Worm (Caenorhabditis elegans) whole organism, L4 larva: ENCODE data around the gene F22E12.1.

ENCODE experiments used
- D1046.2 ChIP-seq: fragments of 200-800 bp; sonication (Bioruptor generic); IDR thresholded peaks from 2 replicates; pipeline ENCODE4 v1.3.6; 2022; ENCODE audit warnings: missing genetic modification characterization, missing compliant biosample characterization
- F49E8.2 ChIP-seq: sonication (generic microtip); optimal IDR thresholded peaks from 2 replicates; lab custom pipeline; 2016; ENCODE audit warnings: missing compliant biosample characterization, mild to moderate bottlenecking, missing genetic modification characterization, borderline replicate concordance
- T20F7.1 ChIP-seq: fragments of 200-800 bp; sonication (Bioruptor generic); optimal IDR thresholded peaks from 2 replicates; lab custom pipeline; 2018; ENCODE audit warnings: mild to moderate bottlenecking, missing genetic modification characterization, missing compliant biosample characterization
- Y48G9A.11 ChIP-seq: fragments of 200-800 bp; sonication (Bioruptor generic); IDR thresholded peaks from 2 replicates; pipeline ENCODE4 v1.3.6; 2022; ENCODE audit warnings: missing genetic modification reagents, missing genetic modification characterization, missing compliant biosample characterization
- ZK337.2 ChIP-seq: fragments of 200-800 bp; sonication (Bioruptor generic); IDR thresholded peaks from 2 replicates; pipeline ENCODE4 v1.3.6; 2022; ENCODE audit warnings: missing genetic modification reagents, missing genetic modification characterization, missing compliant biosample characterization
- aha-1 ChIP-seq: fragments of 150-350 bp; peaks from one replicate; lab custom pipeline; 2014; ENCODE audit warnings: missing biosample characterization, missing genetic modification characterization
- aly-2 ChIP-seq: sonication (generic microtip); optimal IDR thresholded peaks from 2 replicates; lab custom pipeline; 2018; ENCODE audit warnings: missing biosample characterization, missing genetic modification characterization
- ceh-32 ChIP-seq: sonication (generic microtip); optimal IDR thresholded peaks from 2 replicates; lab custom pipeline; 2016; ENCODE audit warnings: mild to moderate bottlenecking, missing genetic modification characterization, missing compliant biosample characterization; ENCODE audit not compliant: poor library complexity
- ceh-44 ChIP-seq: fragments of 200-800 bp; sonication (Bioruptor generic); IDR thresholded peaks from 2 replicates; pipeline ENCODE4 v1.3.6; 2022; ENCODE audit warnings: missing genetic modification reagents, missing genetic modification characterization, missing compliant biosample characterization
- ces-1 ChIP-seq: fragments of 150-350 bp; sonication (generic microtip); optimal IDR thresholded peaks from 4 replicates; lab custom pipeline; 2014; ENCODE audit warnings: missing biosample characterization, missing genetic modification reagents, missing genetic modification characterization
- cey-2 ChIP-seq: sonication (generic microtip); optimal IDR thresholded peaks from 3 replicates; lab custom pipeline; 2017; ENCODE audit warnings: missing genetic modification characterization, mild to moderate bottlenecking, missing compliant biosample characterization, antibody characterized with exemption, borderline replicate concordance; ENCODE audit not compliant: insufficient read depth
- ctbp-1 ChIP-seq: fragments of 200-800 bp; sonication (Bioruptor generic); IDR thresholded peaks from 2 replicates; pipeline ENCODE4 v1.3.6; 2022; ENCODE audit warnings: missing genetic modification reagents, missing genetic modification characterization, missing compliant biosample characterization
- daf-12 ChIP-seq: fragments of 150-350 bp; optimal IDR thresholded peaks from 2 replicates; lab custom pipeline; 2014; ENCODE audit warnings: missing biosample characterization, missing genetic modification reagents, missing genetic modification characterization
- daf-16 ChIP-seq, 3 experiments: sonication (generic microtip); optimal IDR thresholded peaks; 2 replicates each; lab custom pipeline; 2016 to 2017; ENCODE audit warnings: missing genetic modification characterization in 3 of 3, missing genetic modification reagents in 3 of 3, mild to moderate bottlenecking in 2 of 3, missing compliant biosample characterization in 2 of 3, missing biosample characterization in 1 of 3, moderate library complexity in 1 of 3
- daf-8 ChIP-seq: fragments of 200-800 bp; sonication (Bioruptor generic); IDR thresholded peaks from 2 replicates; pipeline ENCODE4 v1.3.6; 2022; ENCODE audit warnings: missing genetic modification characterization, missing compliant biosample characterization
- dmd-8 ChIP-seq: fragments of 200-800 bp; sonication (Bioruptor generic); IDR thresholded peaks from 2 replicates; pipeline ENCODE4 v1.3.6; 2022; ENCODE audit warnings: missing genetic modification characterization, missing compliant biosample characterization
- duxl-1 ChIP-seq: sonication (generic microtip); optimal IDR thresholded peaks from 2 replicates; lab custom pipeline; 2016; ENCODE audit warnings: mild to moderate bottlenecking, missing genetic modification characterization, moderate library complexity, missing compliant biosample characterization; ENCODE audit not compliant: poor library complexity
- dve-1 ChIP-seq: sonication (generic microtip); optimal IDR thresholded peaks from 2 replicates; lab custom pipeline; 2017; ENCODE audit warnings: antibody characterized with exemption, mild to moderate bottlenecking, missing genetic modification characterization, missing compliant biosample characterization; ENCODE audit not compliant: insufficient read depth
- egl-43 ChIP-seq: fragments of 200-800 bp; sonication (Bioruptor generic); IDR thresholded peaks from 2 replicates; pipeline ENCODE4 v1.3.6; 2022; ENCODE audit warnings: missing genetic modification reagents, missing genetic modification characterization, missing compliant biosample characterization
- fos-1 ChIP-seq: fragments of 150-350 bp; optimal IDR thresholded peaks from 2 replicates; lab custom pipeline; 2014; ENCODE audit warnings: missing biosample characterization, missing genetic modification characterization
- gei-8 ChIP-seq: fragments of 200-800 bp; sonication (Bioruptor generic); optimal IDR thresholded peaks from 2 replicates; lab custom pipeline; 2018; ENCODE audit warnings: mild to moderate bottlenecking, missing genetic modification characterization, missing compliant biosample characterization
- hmg-1.1 ChIP-seq: fragments of 200-800 bp; sonication (Bioruptor generic); IDR thresholded peaks from 2 replicates; pipeline ENCODE4 v1.3.6; 2022; ENCODE audit warnings: missing genetic modification reagents, missing genetic modification characterization, missing compliant biosample characterization
- jun-1 ChIP-seq: fragments of 150-350 bp; optimal IDR thresholded peaks from 2 replicates; lab custom pipeline; 2014; ENCODE audit warnings: missing biosample characterization, missing genetic modification reagents, missing genetic modification characterization
- lin-15B ChIP-seq: fragments of 150-350 bp; sonication (generic microtip); optimal IDR thresholded peaks from 3 replicates; lab custom pipeline; 2014; ENCODE audit warnings: missing biosample characterization, missing genetic modification characterization
- madf-9 ChIP-seq: fragments of 200-800 bp; sonication (Bioruptor generic); conservative IDR thresholded peaks from 2 replicates; pipeline ENCODE4 v1.3.6; 2022; ENCODE audit warnings: missing genetic modification reagents, missing genetic modification characterization, missing compliant biosample characterization
- mdt-29 ChIP-seq: fragments of 200-800 bp; sonication (Bioruptor generic); IDR thresholded peaks from 2 replicates; pipeline ENCODE4 v1.3.6; 2022; ENCODE audit warnings: missing genetic modification reagents, missing genetic modification characterization, missing compliant biosample characterization
- mep-1 ChIP-seq: fragments of 150-350 bp; sonication (generic microtip); optimal IDR thresholded peaks from 3 replicates; lab custom pipeline; 2014; ENCODE audit warnings: missing biosample characterization, missing genetic modification characterization
- mxl-3 ChIP-seq: fragments of 200-800 bp; sonication (Bioruptor generic); optimal IDR thresholded peaks from 2 replicates; lab custom pipeline; 2018; ENCODE audit warnings: mild to moderate bottlenecking, missing genetic modification characterization, missing compliant biosample characterization
- nhr-10 ChIP-seq: fragments of 150-350 bp; optimal IDR thresholded peaks from 2 replicates; lab custom pipeline; 2014; ENCODE audit warnings: missing biosample characterization, missing genetic modification characterization
- nhr-11 ChIP-seq: fragments of 150-350 bp; optimal IDR thresholded peaks from 2 replicates; lab custom pipeline; 2014; ENCODE audit warnings: missing biosample characterization, missing genetic modification characterization
- nhr-111 ChIP-seq: fragments of 200-800 bp; sonication (Bioruptor generic); optimal IDR thresholded peaks from 2 replicates; lab custom pipeline; 2018; ENCODE audit warnings: mild to moderate bottlenecking, missing genetic modification characterization, missing compliant biosample characterization
- nhr-237 ChIP-seq: sonication (generic microtip); optimal IDR thresholded peaks from 2 replicates; lab custom pipeline; 2017; ENCODE audit warnings: missing biosample characterization, missing genetic modification characterization
- nhr-25 ChIP-seq: sonication (generic microtip); optimal IDR thresholded peaks from 2 replicates; lab custom pipeline; 2017; ENCODE audit warnings: missing genetic modification characterization, mild to moderate bottlenecking, missing compliant biosample characterization, antibody characterized with exemption, moderate library complexity, borderline replicate concordance; ENCODE audit not compliant: insufficient read depth
- nhr-48 ChIP-seq: sonication (generic microtip); optimal IDR thresholded peaks from 2 replicates; lab custom pipeline; 2016; ENCODE audit warnings: mild to moderate bottlenecking, missing genetic modification characterization, missing compliant biosample characterization
- nhr-6 ChIP-seq: fragments of 150-350 bp; optimal IDR thresholded peaks from 2 replicates; lab custom pipeline; 2014; ENCODE audit warnings: missing biosample characterization, missing genetic modification characterization
- nhr-77 ChIP-seq: fragments of 150-350 bp; optimal IDR thresholded peaks from 2 replicates; lab custom pipeline; 2014; ENCODE audit warnings: missing biosample characterization, missing genetic modification characterization
- php-3 ChIP-seq: fragments of 200-800 bp; sonication (Bioruptor generic); IDR thresholded peaks from 2 replicates; pipeline ENCODE4 v1.3.6; 2022; ENCODE audit warnings: missing genetic modification reagents, missing genetic modification characterization, missing compliant biosample characterization
- pqm-1 ChIP-seq: sonication (generic microtip); optimal IDR thresholded peaks from 2 replicates; lab custom pipeline; 2017; ENCODE audit warnings: missing biosample characterization, missing genetic modification characterization
- rbr-2 ChIP-seq: sonication (generic microtip); optimal IDR thresholded peaks from 2 replicates; lab custom pipeline; 2016; ENCODE audit warnings: missing genotype, missing genetic modification characterization, missing compliant biosample characterization
- set-16 ChIP-seq: fragments of 200-800 bp; sonication (Bioruptor generic); IDR thresholded peaks from 2 replicates; pipeline ENCODE4 v1.3.6; 2022; ENCODE audit warnings: missing genetic modification reagents, missing genetic modification characterization, missing compliant biosample characterization
- skn-1 ChIP-seq: fragments of 150-350 bp; optimal IDR thresholded peaks from 2 replicates; lab custom pipeline; 2014; ENCODE audit warnings: missing biosample characterization, missing genetic modification characterization
- snpc-1.2 ChIP-seq: fragments of 200-800 bp; sonication (Bioruptor generic); IDR thresholded peaks from 2 replicates; pipeline ENCODE4 v1.3.6; 2022; ENCODE audit warnings: missing genetic modification reagents, missing genetic modification characterization, missing compliant biosample characterization
- snpc-4 ChIP-seq: fragments of 150-350 bp; optimal IDR thresholded peaks from 2 replicates; lab custom pipeline; 2014; ENCODE audit warnings: missing biosample characterization, missing genetic modification characterization
- spr-3 ChIP-seq: fragments of 200-800 bp; sonication (Bioruptor generic); optimal IDR thresholded peaks from 2 replicates; lab custom pipeline; 2018; ENCODE audit warnings: mild to moderate bottlenecking, missing genetic modification characterization, missing compliant biosample characterization
- unc-130 ChIP-seq: sonication (generic microtip); optimal IDR thresholded peaks from 2 replicates; lab custom pipeline; 2016; ENCODE audit warnings: missing genetic modification reagents, missing genetic modification characterization, missing compliant biosample characterization
- zfp-3 ChIP-seq: fragments of 200-800 bp; sonication (Bioruptor generic); conservative IDR thresholded peaks from 2 replicates; pipeline ENCODE4 v1.3.6; 2022; ENCODE audit warnings: missing genetic modification reagents, missing genetic modification characterization, missing compliant biosample characterization
- zip-11 ChIP-seq: fragments of 200-800 bp; sonication (Bioruptor generic); IDR thresholded peaks from 2 replicates; pipeline ENCODE4 v1.3.6; 2022; ENCODE audit warnings: missing genetic modification characterization, missing compliant biosample characterization
- zip-2 ChIP-seq: fragments of 150-350 bp; optimal IDR thresholded peaks from 2 replicates; lab custom pipeline; 2014; ENCODE audit warnings: missing biosample characterization, missing genetic modification characterization
- ztf-11 ChIP-seq: fragments of 150-350 bp; optimal IDR thresholded peaks from 2 replicates; lab custom pipeline; 2014; ENCODE audit warnings: missing biosample characterization, missing genetic modification characterization
- ztf-7 ChIP-seq: fragments of 150-350 bp; optimal IDR thresholded peaks from 2 replicates; lab custom pipeline; 2014; ENCODE audit warnings: missing biosample characterization, missing genetic modification characterization

The F22E12.1 gene

DNA sequence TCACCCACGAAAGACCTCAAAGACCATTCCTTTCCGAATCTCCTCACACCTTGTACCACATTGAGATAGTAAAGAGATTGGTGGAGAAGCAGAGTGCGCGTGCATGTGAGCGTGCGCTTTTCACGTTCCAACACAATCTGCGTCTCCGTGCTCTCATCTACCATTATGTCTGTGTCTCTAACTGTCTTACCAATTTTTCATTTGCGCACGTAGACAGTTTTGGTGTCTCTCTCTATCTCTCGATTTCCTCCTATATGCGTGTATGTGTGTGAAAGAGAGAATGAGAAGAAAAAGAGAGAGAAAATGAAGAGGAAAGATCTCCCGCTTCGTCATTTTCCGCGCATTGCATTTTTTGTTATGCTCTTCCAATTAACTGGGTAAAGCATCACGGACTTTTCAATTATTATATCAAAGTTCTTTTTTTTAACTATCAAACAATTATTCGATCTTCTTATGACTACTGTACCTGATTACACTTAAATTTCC is 9.5 kb upstream of the F22E12.1 start (continued):
- TF ChIP-seq nhr-111 (GFP tag; lab: Kevin White, UChicago) (no peak), nhr-48 (tag; lab: Kevin White, UChicago) (peak; percentile 93), mxl-3 (GFP tag; lab: Kevin White, UChicago) (peak; percentile 92), aly-2 (tag; lab: Kevin White, UChicago) (no peak), aha-1 (tag; lab: Kevin White, UChicago) (peak; percentile 100), php-3 (peak; percentile 50), rbr-2 (tag; lab: Kevin White, UChicago) (peak; percentile 91), unc-130 (GFP tag; lab: Kevin White, UChicago) (no peak), madf-9 (GFP tag; lab: Robert Waterston, UW) (0 out of 2 replicates have a peak, but pooled peaks have one; percentile 13), snpc-1.2 (GFP tag; lab: Robert Waterston, UW) (no peak), snpc-4 (tag; lab: Kevin White, UChicago) (no peak), D1046.2 (GFP tag; lab: Robert Waterston, UW) (no peak), ztf-11 (tag; lab: Kevin White, UChicago) (no peak), zip-11 (GFP tag; lab: Robert Waterston, UW) (no peak), egl-43 (no peak), mep-1 (tag; lab: Kevin White, UChicago) (peak; percentile 96), ces-1 (GFP tag; lab: Kevin White, UChicago) (peak; percentile 37), set-16 (GFP tag; lab: Robert Waterston, UW) (no peak), ceh-44 (GFP tag; lab: Robert Waterston, UW) (no peak), daf-8 (no peak), nhr-25 (tag; lab: Kevin White, UChicago) (peak; percentile 86), nhr-6 (tag; lab: Kevin White, UChicago) (peak; percentile 96), duxl-1 (tag; lab: Kevin White, UChicago) (peak; percentile 83), dmd-8 (0 out of 2 replicates have a peak, but pooled peaks have one; percentile 39), zfp-3 (GFP tag; lab: Robert Waterston, UW) (0 out of 2 replicates have a peak, but pooled peaks have one; percentile 48), fos-1 (tag; lab: Kevin White, UChicago) (peak; percentile 13), spr-3 (GFP tag; lab: Kevin White, UChicago) (peak; percentile 23), T20F7.1 (GFP tag; lab: Kevin White, UChicago) (peak; percentile 54), gei-8 (peak; percentile 80), F49E8.2 (no peak), cey-2 (peak; percentile 89), lin-15B (tag; lab: Kevin White, UChicago) (no peak), zip-2 (tag; lab: Kevin White, UChicago) (peak; percentile 52), ctbp-1 (GFP tag; lab: Robert Waterston, UW) (peak; percentile 94), dve-1 (tag; lab: Kevin White, UChicago) (peak; percentile 97), mdt-29 (peak; percentile 77), ztf-7 (tag; lab: Kevin White, UChicago) (peak; percentile 76), skn-1 (peak; percentile 59), Y48G9A.11 (GFP tag; lab: Robert Waterston, UW) (no peak), nhr-77 (tag; lab: Kevin White, UChicago) (peak; percentile 89), hmg-1.1 (GFP tag; lab: Robert Waterston, UW) (peak; percentile 83), daf-12 (no peak), ceh-32 (tag; lab: Kevin White, UChicago) (no peak), daf-16 (GFP tag; optimal IDR thresholded peaks at IDR 0.05; lab: Kevin White, UChicago) (peak in 1 of 2 experiments; percentile 5), daf-16 (tag; optimal IDR thresholded peaks at IDR 0.05; lab: Kevin White, UChicago) (peak; percentile 69), jun-1 (peak; percentile 86), pqm-1 (tag; lab: Kevin White, UChicago) (peak; percentile 6), nhr-11 (peak; percentile 97), nhr-237 (peak; percentile 25), nhr-10 (peak; percentile 89), ZK337.2 (GFP tag; lab: Robert Waterston, UW) (no peak)
